Worm (Caenorhabditis elegans): Measurements from ENCODE around the gene unc-103.

unc-103 gene

ce11 chrIII:4134059-4134458 lies 18.9 kb downstream of the unc-103 start:
- TF ChIP-seq tra-4 (tag; optimal IDR thresholded peaks at IDR 0.05) (no peak), hnd-1 (tag; optimal IDR thresholded peaks at IDR 0.05) (no peak), ceh-36 (tag; optimal IDR thresholded peaks at IDR 0.05) (no peak), ama-1 (optimal IDR thresholded peaks at IDR 0.05) (no peak)

DNA sequence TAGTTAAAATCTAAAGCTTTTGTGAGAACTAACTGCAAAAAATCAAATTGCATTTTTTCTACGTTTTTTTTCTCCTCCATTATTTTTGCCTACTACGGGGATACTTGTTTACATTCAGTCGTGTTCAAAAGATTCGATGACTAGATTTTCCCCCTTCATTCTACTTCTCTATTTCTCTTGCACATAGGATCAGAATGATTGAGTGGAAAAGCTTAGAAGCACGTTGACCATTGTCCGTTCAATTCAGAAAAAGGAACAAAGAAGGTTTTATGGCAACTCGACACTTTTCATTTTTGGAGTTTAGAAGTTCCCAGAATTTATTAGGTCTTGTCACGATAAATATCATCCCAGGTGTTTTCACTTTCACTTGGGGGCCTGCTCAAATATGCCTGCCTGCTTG lies 22.0 kb downstream of the unc-103 start:
- TF ChIP-seq ama-1 (optimal IDR thresholded peaks at IDR 0.05) (no peak), pes-1 (GFP tag; IDR thresholded peaks at IDR 0.05) (no peak), B0310.2 (tag; optimal IDR thresholded peaks at IDR 0.05) (no peak), F13C5.2 (tag; optimal IDR thresholded peaks at IDR 0.05) (no peak), sea-1 (GFP tag; conservative IDR thresholded peaks at IDR 0.05) (no peak), aly-1 (tag; optimal IDR thresholded peaks at IDR 0.05) (no peak), hmg-4 (GFP tag; optimal IDR thresholded peaks at IDR 0.05) (no peak), tbx-37 (GFP tag; conservative IDR thresholded peaks at IDR 0.05) (no peak), tra-4 (tag; optimal IDR thresholded peaks at IDR 0.05) (no peak), hnd-1 (tag; optimal IDR thresholded peaks at IDR 0.05) (no peak), ceh-13 (GFP tag; optimal IDR thresholded peaks at IDR 0.05) (no peak), flt-1 (GFP tag; IDR thresholded peaks at IDR 0.05) (no peak), hmbx-1 (tag; optimal IDR thresholded peaks at IDR 0.05) (no peak), scrt-1 (GFP tag; IDR thresholded peaks at IDR 0.05) (no peak), ceh-36 (tag; optimal IDR thresholded peaks at IDR 0.05) (no peak), tbx-11 (GFP tag; IDR thresholded peaks at IDR 0.05) (no peak)

DNA sequence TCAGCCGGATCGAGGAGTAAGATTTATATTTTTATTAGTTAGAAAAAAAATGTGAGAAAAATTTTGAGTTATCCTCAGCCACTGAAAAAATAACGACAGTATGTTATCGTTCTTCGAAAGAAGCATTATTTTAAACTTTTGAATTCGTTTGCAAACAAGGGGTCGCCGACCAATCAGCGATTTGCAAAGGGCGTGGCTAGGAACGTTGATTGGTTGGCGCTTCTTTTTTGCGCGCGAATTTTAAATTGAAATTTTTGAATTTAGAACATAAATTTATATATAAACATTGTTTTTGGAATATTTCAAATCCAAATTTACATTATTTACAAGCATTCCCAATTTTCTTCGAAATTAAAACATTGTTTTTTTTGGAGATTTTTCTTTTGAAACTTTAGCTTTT lies 28.0 kb downstream of the unc-103 start:
- TF ChIP-seq ets-7 (tag; optimal IDR thresholded peaks at IDR 0.05) (no peak), aly-1 (tag; optimal IDR thresholded peaks at IDR 0.05) (no peak), hmbx-1 (tag; optimal IDR thresholded peaks at IDR 0.05) (no peak), flt-1 (GFP tag; IDR thresholded peaks at IDR 0.05) (no peak), ceh-36 (tag; optimal IDR thresholded peaks at IDR 0.05) (no peak), ceh-13 (GFP tag; optimal IDR thresholded peaks at IDR 0.05) (no peak), tbx-11 (GFP tag; IDR thresholded peaks at IDR 0.05) (no peak), F13C5.2 (tag; optimal IDR thresholded peaks at IDR 0.05) (no peak), scrt-1 (GFP tag; IDR thresholded peaks at IDR 0.05) (no peak), hmg-4 (GFP tag; optimal IDR thresholded peaks at IDR 0.05) (no peak), sea-1 (GFP tag; conservative IDR thresholded peaks at IDR 0.05) (no peak), B0310.2 (tag; optimal IDR thresholded peaks at IDR 0.05) (no peak), pes-1 (GFP tag; IDR thresholded peaks at IDR 0.05) (no peak), hnd-1 (tag; optimal IDR thresholded peaks at IDR 0.05) (no peak), ama-1 (optimal IDR thresholded peaks at IDR 0.05) (no peak), tbx-37 (GFP tag; conservative IDR thresholded peaks at IDR 0.05) (no peak), tra-4 (tag; optimal IDR thresholded peaks at IDR 0.05) (no peak)

ce11 chrIII:4150919-4151318 lies 35.7 kb downstream of the unc-103 start:
- no peak for TF ChIP-seq hmbx-1 (tag; optimal IDR thresholded peaks at IDR 0.05)
- TF ChIP-seq F13C5.2 (tag; optimal IDR thresholded peaks at IDR 0.05), result peak; percentile 64
- no peak for TF ChIP-seq flt-1 (GFP tag; IDR thresholded peaks at IDR 0.05)
- no peak for TF ChIP-seq tbx-11 (GFP tag; IDR thresholded peaks at IDR 0.05)
- no peak for TF ChIP-seq sea-1 (GFP tag; conservative IDR thresholded peaks at IDR 0.05)

DNA sequence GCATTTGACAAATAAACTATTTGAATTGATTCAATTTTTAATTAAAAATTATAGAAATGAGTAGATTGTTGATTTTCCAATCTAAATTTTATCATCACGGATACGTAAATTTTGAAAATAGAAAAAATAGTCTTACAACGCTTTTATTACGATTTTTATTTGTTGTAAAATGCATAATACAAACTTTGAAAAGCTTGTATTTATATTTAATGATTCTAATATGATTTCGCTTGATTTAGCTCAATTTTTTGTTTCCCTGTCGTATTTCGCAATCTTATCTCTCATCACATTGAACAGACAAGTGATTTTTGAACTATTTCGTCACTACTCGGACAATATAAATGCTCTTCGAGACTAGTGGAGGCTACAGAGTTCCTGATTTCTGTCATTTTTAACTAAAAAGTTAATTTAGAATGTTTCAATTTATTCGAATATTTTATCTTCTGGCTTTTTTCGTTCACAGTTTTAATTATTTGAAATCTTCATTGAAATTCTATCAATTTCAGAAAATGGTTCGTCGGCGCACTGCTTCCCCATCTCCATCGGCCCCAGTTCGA lies 36.4 kb downstream of the unc-103 start, which contains the start of the genes wht-3 and har-1:
Gene wht-3 (minus strand): TSS at position 51 of the 557 bp plus-strand sequence.
Gene har-1 (plus strand): TSS at position 507 of the 557 bp plus-strand sequence.
- TF ChIP-seq hnd-1 (tag; optimal IDR thresholded peaks at IDR 0.05), result no peak
- no peak for TF ChIP-seq flt-1 (GFP tag; IDR thresholded peaks at IDR 0.05)
- no peak for TF ChIP-seq F13C5.2 (tag; optimal IDR thresholded peaks at IDR 0.05)
- no peak for TF ChIP-seq ceh-13 (GFP tag; optimal IDR thresholded peaks at IDR 0.05)
- no peak for TF ChIP-seq tbx-11 (GFP tag; IDR thresholded peaks at IDR 0.05)
- no peak for TF ChIP-seq sea-1 (GFP tag; conservative IDR thresholded peaks at IDR 0.05)
- no peak for TF ChIP-seq tbx-37 (GFP tag; conservative IDR thresholded peaks at IDR 0.05)
- no peak for TF ChIP-seq tra-4 (tag; optimal IDR thresholded peaks at IDR 0.05)
- TF ChIP-seq hmg-4 (GFP tag; optimal IDR thresholded peaks at IDR 0.05), result no peak
- no peak for TF ChIP-seq ama-1 (optimal IDR thresholded peaks at IDR 0.05)

DNA sequence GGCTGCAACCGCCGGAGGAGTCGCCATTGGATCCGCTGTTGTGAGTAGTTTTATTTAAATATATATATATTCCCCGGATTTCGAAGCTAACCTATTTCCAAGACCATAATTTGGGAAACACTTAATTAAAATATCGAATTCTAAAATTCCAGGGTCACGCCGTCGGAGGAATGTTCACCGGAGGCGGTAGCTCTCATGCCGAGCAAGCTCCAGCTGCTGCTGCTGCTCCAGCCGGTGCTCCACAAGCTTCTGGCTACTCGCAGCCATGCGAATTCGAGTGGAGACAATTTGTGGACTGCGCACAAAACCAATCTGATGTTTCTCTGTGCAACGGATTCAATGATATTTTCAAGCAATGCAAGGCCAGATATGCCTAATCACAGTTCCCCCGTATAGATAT lies 37.1 kb downstream of the unc-103 start:
- TF ChIP-seq aly-1 (tag; optimal IDR thresholded peaks at IDR 0.05), result no peak
- no peak for TF ChIP-seq B0310.2 (tag; optimal IDR thresholded peaks at IDR 0.05)
- TF ChIP-seq F13C5.2 (tag; optimal IDR thresholded peaks at IDR 0.05), result no peak
- no peak for TF ChIP-seq ceh-36 (tag; optimal IDR thresholded peaks at IDR 0.05)
- TF ChIP-seq pes-1 (GFP tag; IDR thresholded peaks at IDR 0.05), result no peak
- no peak for TF ChIP-seq sea-1 (GFP tag; conservative IDR thresholded peaks at IDR 0.05)
- no peak for TF ChIP-seq ceh-13 (GFP tag; optimal IDR thresholded peaks at IDR 0.05)

DNA sequence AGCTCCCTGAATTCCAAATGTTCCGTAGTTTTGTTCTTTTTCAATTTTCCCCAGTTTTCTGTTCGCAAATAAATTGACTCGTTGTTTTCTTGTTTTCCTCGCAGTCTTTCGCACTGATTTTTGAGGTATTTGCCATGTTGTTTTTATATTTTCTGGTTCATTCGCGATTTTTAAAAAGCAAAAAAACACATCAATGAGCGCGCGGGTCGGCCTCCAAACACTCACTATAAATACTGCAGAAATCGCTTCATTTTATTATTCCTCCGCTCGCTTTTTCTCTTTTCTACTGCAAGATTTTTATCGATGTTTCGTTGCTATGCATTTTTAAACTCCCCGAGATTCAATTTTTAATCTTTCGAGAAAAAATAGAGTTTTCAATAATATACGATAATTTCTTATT lies 37.6 kb downstream of the unc-103 start:
- TF ChIP-seq ets-7 (tag; optimal IDR thresholded peaks at IDR 0.05) (no peak), ama-1 (optimal IDR thresholded peaks at IDR 0.05) (no peak), tbx-11 (GFP tag; IDR thresholded peaks at IDR 0.05) (no peak), sea-1 (GFP tag; conservative IDR thresholded peaks at IDR 0.05) (no peak), flt-1 (GFP tag; IDR thresholded peaks at IDR 0.05) (no peak), aly-1 (tag; optimal IDR thresholded peaks at IDR 0.05) (no peak), hmg-4 (GFP tag; optimal IDR thresholded peaks at IDR 0.05) (no peak), scrt-1 (GFP tag; IDR thresholded peaks at IDR 0.05) (no peak)

DNA sequence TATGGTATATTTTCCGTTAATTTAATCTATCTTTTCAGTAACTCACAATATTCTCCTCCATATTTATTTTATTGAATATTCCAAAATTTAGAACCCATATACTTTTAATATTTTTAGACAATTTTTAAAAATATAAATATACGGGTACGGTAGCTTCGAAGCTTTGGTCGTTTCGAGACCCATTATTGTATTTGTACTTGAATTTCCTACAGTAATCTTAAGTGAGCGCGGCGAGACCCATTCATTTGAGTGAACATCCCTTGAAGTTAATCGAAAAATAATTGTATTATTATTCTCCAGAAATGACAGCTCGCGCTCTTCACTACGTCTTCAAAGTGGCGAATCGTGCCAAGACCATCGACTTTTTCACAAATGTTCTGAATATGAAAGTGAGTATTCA lies 38.1 kb downstream of the unc-103 start, which contains the start of gene glod-4:
Gene glod-4 (plus strand): TSS at position 301 of the 400 bp plus-strand sequence.
- no peak for TF ChIP-seq tbx-37 (GFP tag; conservative IDR thresholded peaks at IDR 0.05)
- no peak for TF ChIP-seq sea-1 (GFP tag; conservative IDR thresholded peaks at IDR 0.05)
- no peak for TF ChIP-seq ceh-13 (GFP tag; optimal IDR thresholded peaks at IDR 0.05)
- TF ChIP-seq ama-1 (optimal IDR thresholded peaks at IDR 0.05), result no peak
- TF ChIP-seq ceh-36 (tag; optimal IDR thresholded peaks at IDR 0.05), result no peak
- TF ChIP-seq hnd-1 (tag; optimal IDR thresholded peaks at IDR 0.05), result no peak
- TF ChIP-seq hmbx-1 (tag; optimal IDR thresholded peaks at IDR 0.05), result no peak
- no peak for TF ChIP-seq tbx-11 (GFP tag; IDR thresholded peaks at IDR 0.05)
- TF ChIP-seq B0310.2 (tag; optimal IDR thresholded peaks at IDR 0.05), result no peak
- no peak for TF ChIP-seq flt-1 (GFP tag; IDR thresholded peaks at IDR 0.05)
- no peak for TF ChIP-seq scrt-1 (GFP tag; IDR thresholded peaks at IDR 0.05)
- no peak for TF ChIP-seq pes-1 (GFP tag; IDR thresholded peaks at IDR 0.05)
- no peak for TF ChIP-seq aly-1 (tag; optimal IDR thresholded peaks at IDR 0.05)
- TF ChIP-seq hmg-4 (GFP tag; optimal IDR thresholded peaks at IDR 0.05), result no peak
- TF ChIP-seq tra-4 (tag; optimal IDR thresholded peaks at IDR 0.05), result no peak
- no peak for TF ChIP-seq ets-7 (tag; optimal IDR thresholded peaks at IDR 0.05)

All from whole organism, early embryonic.